Fruit fly (Drosophila melanogaster) whole organism, adult: ENCODE results near the gene CG3222.

ENCODE experiments used
- CG11617 ChIP-seq: fragments of 200-800 bp; sonication (Bioruptor generic); optimal IDR thresholded peaks from 2 replicates; lab custom pipeline; 2017; ENCODE audit warnings: mild to moderate bottlenecking, missing biosample characterization, missing genetic modification reagents, missing genetic modification characterization
- CG1620 ChIP-seq: fragments of 200-800 bp; sonication (Bioruptor generic); optimal IDR thresholded peaks from 2 replicates; lab custom pipeline; 2016; ENCODE audit warnings: missing biosample characterization, missing genetic modification characterization
- CG5204 ChIP-seq: fragments of 200-800 bp; sonication (Bioruptor generic); optimal IDR thresholded peaks from 2 replicates; lab custom pipeline; 2016; ENCODE audit warnings: missing biosample characterization, missing genetic modification characterization
- CG7045 ChIP-seq: fragments of 200-800 bp; sonication (Bioruptor generic); optimal IDR thresholded peaks from 2 replicates; lab custom pipeline; 2017; ENCODE audit warnings: missing biosample characterization, mild to moderate bottlenecking, missing genetic modification characterization
- CG7101 ChIP-seq: fragments of 200-800 bp; sonication (Bioruptor generic); optimal IDR thresholded peaks from 2 replicates; lab custom pipeline; 2018; ENCODE audit warnings: missing biosample characterization, mild to moderate bottlenecking, missing genetic modification characterization, moderate library complexity
- Crg-1 ChIP-seq: fragments of 200-800 bp; sonication (Bioruptor generic); optimal IDR thresholded peaks from 2 replicates; lab custom pipeline; 2016; ENCODE audit warnings: missing biosample characterization, missing genetic modification characterization
- Mnt ChIP-seq: fragments of 200-800 bp; sonication (Bioruptor generic); optimal IDR thresholded peaks from 2 replicates; lab custom pipeline; 2016; ENCODE audit warnings: missing biosample characterization, mild to moderate bottlenecking, missing genetic modification characterization
- bab1 ChIP-seq: fragments of 200-800 bp; sonication (Bioruptor generic); optimal IDR thresholded peaks from 3 replicates; lab custom pipeline; 2019; ENCODE audit warnings: missing biosample characterization, mild to moderate bottlenecking, missing genetic modification characterization, moderate library complexity
- cic ChIP-seq: fragments of 200-800 bp; sonication (Bioruptor generic); optimal IDR thresholded peaks from 2 replicates; lab custom pipeline; 2017; ENCODE audit warnings: missing biosample characterization, mild to moderate bottlenecking, missing genetic modification characterization, moderate library complexity
- cnc ChIP-seq, 2 experiments: fragments of >200 bp; optimal IDR thresholded peaks; 2 replicates each; lab custom pipeline; 2017
- kay ChIP-seq: fragments of 200-800 bp; sonication (Bioruptor generic); peaks from one replicate; lab custom pipeline; 2016; ENCODE audit warnings: missing biosample characterization, missing genetic modification characterization, borderline replicate concordance
- pad ChIP-seq: fragments of 200-800 bp; sonication (Bioruptor generic); optimal IDR thresholded peaks from 3 replicates; lab custom pipeline; 2017; ENCODE audit warnings: missing biosample characterization, missing genetic modification characterization, mild to moderate bottlenecking, moderate library complexity, missing genetic modification reagents
- tj ChIP-seq: fragments of 200-800 bp; sonication (Bioruptor generic); optimal IDR thresholded peaks from 3 replicates; lab custom pipeline; 2017; ENCODE audit warnings: missing biosample characterization, mild to moderate bottlenecking, missing genetic modification characterization, moderate library complexity

CG3222 gene

DNA sequence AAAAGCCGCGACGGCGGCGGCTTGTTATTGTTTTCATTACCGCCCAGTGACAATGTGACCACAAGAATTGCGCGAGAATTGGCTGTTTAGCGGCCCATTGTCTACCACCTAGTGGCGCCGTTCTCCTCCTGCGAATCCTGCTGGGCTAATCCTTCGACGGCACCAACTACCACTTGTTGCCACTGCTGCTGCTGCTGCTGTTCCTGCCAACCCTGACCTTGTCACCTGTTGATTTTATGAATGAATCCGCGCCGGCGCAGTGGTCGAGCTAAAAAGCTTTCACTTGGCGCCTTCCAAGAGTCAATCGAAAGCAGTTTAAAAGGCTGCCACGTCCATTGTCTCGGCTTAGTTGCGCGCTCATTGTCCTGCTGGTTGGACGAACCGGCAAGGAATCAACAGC is 45.0 kb downstream of the CG3222 start, which contains the start of gene CNMaR:
TSS of gene CNMaR (plus strand) at position 348 of the 400 bp plus-strand sequence.
- TF ChIP-seq Crg-1 (GFP tag; lab: Kevin White, UChicago), result no peak
- no peak for TF ChIP-seq cic (GFP tag; lab: Kevin White, UChicago)
- no peak for TF ChIP-seq Mnt (GFP tag; lab: Kevin White, UChicago)
- no peak for TF ChIP-seq pad (GFP tag; lab: Kevin White, UChicago)
- no peak for TF ChIP-seq CG11617 (GFP tag; lab: Kevin White, UChicago)
- no peak for TF ChIP-seq kay
- no peak for TF ChIP-seq bab1
- TF ChIP-seq CG5204 (GFP tag; lab: Kevin White, UChicago), result no peak
- no peak for TF ChIP-seq tj (GFP tag; lab: Kevin White, UChicago)
- no peak for TF ChIP-seq CG7045 (GFP tag; lab: Kevin White, UChicago)
- TF ChIP-seq CG7101 (tag; lab: Kevin White, UChicago), result no peak
- TF ChIP-seq cnc (optimal IDR thresholded peaks at IDR 0.05; lab: Kevin White, UChicago), result no peak
- no peak for TF ChIP-seq CG1620 (GFP tag; lab: Kevin White, UChicago)
